Fruit fly (Drosophila melanogaster) whole organism, pupa: Measurements from ENCODE around the gene Usp7.

Source experiments
- CG10348 ChIP-seq: fragments of 200-800 bp; sonication (Bioruptor generic); IDR thresholded peaks from 2 replicates; pipeline ENCODE4 v1.3.6; 2022; ENCODE audit warnings: missing biosample characterization, missing genetic modification characterization
- CG12605 ChIP-seq: fragments of 200-800 bp; sonication (Bioruptor generic); IDR thresholded peaks from 2 replicates; pipeline ENCODE4 v1.3.6; 2022; ENCODE audit warnings: missing biosample characterization, missing genetic modification characterization
- CG13204 ChIP-seq: fragments of 200-800 bp; sonication (Bioruptor generic); optimal IDR thresholded peaks from 2 replicates; lab custom pipeline; 2018; ENCODE audit warnings: missing biosample characterization, mild to moderate bottlenecking, missing genetic modification characterization, moderate library complexity
- CG14655 ChIP-seq: fragments of 200-800 bp; sonication (Bioruptor generic); optimal IDR thresholded peaks from 3 replicates; lab custom pipeline; 2017; ENCODE audit warnings: mild to moderate bottlenecking, missing biosample characterization, missing genetic modification reagents, missing genetic modification characterization
- CG15710 ChIP-seq: fragments of 200-800 bp; sonication (Bioruptor generic); optimal IDR thresholded peaks from 2 replicates; lab custom pipeline; 2018; ENCODE audit warnings: missing biosample characterization, mild to moderate bottlenecking, missing genetic modification characterization, moderate library complexity
- CG17806 ChIP-seq: fragments of 200-800 bp; sonication (Bioruptor generic); optimal IDR thresholded peaks from 2 replicates; lab custom pipeline; 2018; ENCODE audit warnings: missing biosample characterization, mild to moderate bottlenecking, missing genetic modification characterization, moderate library complexity
- CG32121 ChIP-seq: fragments of 200-800 bp; sonication (Bioruptor generic); IDR thresholded peaks from 2 replicates; pipeline ENCODE4 v1.3.6; 2022; ENCODE audit warnings: missing biosample characterization, missing genetic modification characterization
- CG34367 ChIP-seq: fragments of 200-800 bp; sonication (Bioruptor generic); optimal IDR thresholded peaks from 2 replicates; lab custom pipeline; 2018; ENCODE audit warnings: missing biosample characterization, mild to moderate bottlenecking, missing genetic modification characterization
- CG4496 ChIP-seq: fragments of 200-800 bp; sonication (Bioruptor generic); IDR thresholded peaks from 3 replicates; pipeline ENCODE4 v1.3.6; 2022; ENCODE audit warnings: missing biosample characterization, missing genetic modification characterization
- CG8159 ChIP-seq: fragments of 200-800 bp; sonication (Bioruptor generic); optimal IDR thresholded peaks from 3 replicates; lab custom pipeline; 2018; ENCODE audit warnings: missing biosample characterization, mild to moderate bottlenecking, missing genetic modification characterization, moderate library complexity
- CG8301 ChIP-seq: fragments of 200-800 bp; sonication (Bioruptor generic); optimal IDR thresholded peaks from 2 replicates; lab custom pipeline; 2018; ENCODE audit warnings: missing biosample characterization, mild to moderate bottlenecking, missing genetic modification characterization
- CG9948 ChIP-seq: fragments of 200-800 bp; sonication (Bioruptor generic); optimal IDR thresholded peaks from 2 replicates; lab custom pipeline; 2018; ENCODE audit warnings: missing biosample characterization, mild to moderate bottlenecking, missing genetic modification characterization, moderate library complexity
- D1 ChIP-seq: fragments of 200-800 bp; sonication (Bioruptor generic); optimal IDR thresholded peaks from 2 replicates; lab custom pipeline; 2018; ENCODE audit warnings: missing biosample characterization, mild to moderate bottlenecking, missing genetic modification characterization, moderate library complexity
- EcR ChIP-seq: fragments of 200-800 bp; sonication (Bioruptor generic); optimal IDR thresholded peaks from 3 replicates; lab custom pipeline; 2019; ENCODE audit warnings: missing biosample characterization, missing genetic modification characterization, mild to moderate bottlenecking, moderate library complexity, missing genetic modification reagents
- Ets98B ChIP-seq: fragments of 200-800 bp; sonication (Bioruptor generic); IDR thresholded peaks from 2 replicates; pipeline ENCODE4 v1.3.6; 2022; ENCODE audit warnings: missing biosample characterization, missing genetic modification characterization
- Pif1A ChIP-seq: fragments of 200-800 bp; sonication (Bioruptor generic); optimal IDR thresholded peaks from 3 replicates; lab custom pipeline; 2016; ENCODE audit warnings: missing biosample characterization, missing genetic modification characterization
- Pif1B ChIP-seq: fragments of 200-800 bp; sonication (Bioruptor generic); optimal IDR thresholded peaks from 3 replicates; lab custom pipeline; 2016; ENCODE audit warnings: missing biosample characterization, missing genetic modification characterization
- Snoo ChIP-seq: fragments of 200-800 bp; sonication (Bioruptor generic); optimal IDR thresholded peaks from 3 replicates; lab custom pipeline; 2017; ENCODE audit warnings: missing biosample characterization, mild to moderate bottlenecking, missing genetic modification characterization, inconsistent platforms
- fd96Ca ChIP-seq: fragments of 200-800 bp; sonication (Bioruptor generic); IDR thresholded peaks from 3 replicates; pipeline ENCODE4 v1.3.6; 2022; ENCODE audit warnings: missing biosample characterization, missing genetic modification characterization
- gl ChIP-seq: fragments of 200-800 bp; sonication (Bioruptor generic); optimal IDR thresholded peaks from 2 replicates; lab custom pipeline; 2018; ENCODE audit warnings: missing biosample characterization, mild to moderate bottlenecking, missing genetic modification characterization
- rn ChIP-seq: fragments of 200-800 bp; sonication (Bioruptor generic); IDR thresholded peaks from 2 replicates; pipeline ENCODE4 v1.3.6; 2022; ENCODE audit warnings: missing biosample characterization, missing genetic modification characterization

Usp7 gene

dm6 chrX:12004395-12004768 lies 24.4 kb downstream of the Usp7 start:
- no peak for TF ChIP-seq fd96Ca
- no peak for TF ChIP-seq CG32121 (GFP tag; lab: Robert Waterston, UW)
- TF ChIP-seq CG15710 (tag; lab: Kevin White, UChicago) = peak; percentile 55
- TF ChIP-seq Snoo (tag; lab: Kevin White, UChicago) = peak; percentile 67
- peak; percentile 57 for TF ChIP-seq CG8301
- peak; percentile 22; the same call in 1 of the 2 replicates for TF ChIP-seq Ets98B (GFP tag; lab: Robert Waterston, UW)
- TF ChIP-seq CG9948 (tag; lab: Kevin White, UChicago) = peak; percentile 61
- no peak for TF ChIP-seq rn (GFP tag; lab: Robert Waterston, UW)
- TF ChIP-seq CG17806 = peak; percentile 9
- no peak for TF ChIP-seq EcR (GFP tag; lab: Kevin White, UChicago)
- peak; percentile 43 for TF ChIP-seq CG34367 (tag; lab: Kevin White, UChicago)
- TF ChIP-seq CG14655 (GFP tag; lab: Kevin White, UChicago) = peak; percentile 84
- peak; percentile 76 for TF ChIP-seq CG4496 (GFP tag; lab: Robert Waterston, UW)
- peak; percentile 38 for TF ChIP-seq CG13204 (GFP tag; lab: Kevin White, UChicago)
- peak; percentile 2 for TF ChIP-seq D1 (tag; lab: Kevin White, UChicago)
- TF ChIP-seq CG8159 (tag; lab: Kevin White, UChicago) = peak; percentile 83

- TF ChIP-seq CG34367 (tag; lab: Kevin White, UChicago) (peak; percentile 65), CG8301 (peak; percentile 82), CG10348 (GFP tag; lab: Robert Waterston, UW) (no peak), Snoo (tag; lab: Kevin White, UChicago) (no peak), CG13204 (GFP tag; lab: Kevin White, UChicago) (no peak), D1 (tag; lab: Kevin White, UChicago) (no peak), Pif1B (GFP tag; lab: Kevin White, UChicago) (peak; percentile 66), fd96Ca (peak; percentile 89), rn (GFP tag; lab: Robert Waterston, UW) (peak; percentile 61), EcR (GFP tag; lab: Kevin White, UChicago) (peak; percentile 39), CG14655 (GFP tag; lab: Kevin White, UChicago) (no peak), CG12605 (GFP tag; lab: Robert Waterston, UW) (peak; percentile 70), CG32121 (GFP tag; lab: Robert Waterston, UW) (peak; percentile 80), CG4496 (GFP tag; lab: Robert Waterston, UW) (peak; percentile 90), gl (tag; lab: Kevin White, UChicago) (peak; percentile 34), Pif1A (peak; percentile 88), CG9948 (tag; lab: Kevin White, UChicago) (peak; percentile 55), Ets98B (GFP tag; lab: Robert Waterston, UW) (peak; percentile 81), CG17806 (peak; percentile 68), CG8159 (tag; lab: Kevin White, UChicago) (no peak), CG15710 (tag; lab: Kevin White, UChicago) (peak; percentile 64)
- TF ChIP-seq, all 21 proteins: peak for 15
Observed at dm6 chrX:12003437-12004394, 25.1 kb downstream of the Usp7 start, which contains the start of gene fw. Gene fw (minus strand): TSS chrX:12003914.

- TF ChIP-seq Pif1B (GFP tag; lab: Kevin White, UChicago) (no peak), CG17806 (no peak), D1 (tag; lab: Kevin White, UChicago) (no peak), CG12605 (GFP tag; lab: Robert Waterston, UW) (no peak), EcR (GFP tag; lab: Kevin White, UChicago) (no peak), CG4496 (GFP tag; lab: Robert Waterston, UW) (no peak), Snoo (tag; lab: Kevin White, UChicago) (no peak), fd96Ca (no peak), rn (GFP tag; lab: Robert Waterston, UW) (no peak), Ets98B (GFP tag; lab: Robert Waterston, UW) (no peak), CG8301 (no peak), Pif1A (no peak), gl (tag; lab: Kevin White, UChicago) (no peak), CG8159 (tag; lab: Kevin White, UChicago) (no peak), CG14655 (GFP tag; lab: Kevin White, UChicago) (no peak)
Observed at dm6 chrX:12001005-12001404, 27.8 kb downstream of the Usp7 start.

dm6 chrX:11999974-12000618 lies 28.7 kb downstream of the Usp7 start:
- TF ChIP-seq CG13204 (GFP tag; lab: Kevin White, UChicago) = no peak
- TF ChIP-seq Pif1A = peak; percentile 62
- peak; percentile 57 for TF ChIP-seq Pif1B (GFP tag; lab: Kevin White, UChicago)
- TF ChIP-seq Snoo (tag; lab: Kevin White, UChicago) = peak; percentile 47
- no peak for TF ChIP-seq rn (GFP tag; lab: Robert Waterston, UW)
- peak; percentile 52 for TF ChIP-seq CG17806
- peak; percentile 51 for TF ChIP-seq CG34367 (tag; lab: Kevin White, UChicago)
- TF ChIP-seq CG14655 (GFP tag; lab: Kevin White, UChicago) = peak; percentile 36
- TF ChIP-seq CG8159 (tag; lab: Kevin White, UChicago) = peak; percentile 63
- peak; percentile 43 for TF ChIP-seq CG32121 (GFP tag; lab: Robert Waterston, UW)
- TF ChIP-seq D1 (tag; lab: Kevin White, UChicago) = no peak
- no peak for TF ChIP-seq CG12605 (GFP tag; lab: Robert Waterston, UW)
- TF ChIP-seq EcR (GFP tag; lab: Kevin White, UChicago) = peak; percentile 91
- peak; percentile 59 for TF ChIP-seq CG15710 (tag; lab: Kevin White, UChicago)
- TF ChIP-seq Ets98B (GFP tag; lab: Robert Waterston, UW) = peak; percentile 43
- TF ChIP-seq gl (tag; lab: Kevin White, UChicago) = peak; percentile 8
- 0 out of 3 replicates have a peak, but pooled peaks have one; percentile 12 for TF ChIP-seq fd96Ca
- TF ChIP-seq CG8301 = peak; percentile 39
- TF ChIP-seq CG9948 (tag; lab: Kevin White, UChicago) = peak; percentile 46
- TF ChIP-seq CG10348 (GFP tag; lab: Robert Waterston, UW) = no peak
- 0 out of 3 replicates have a peak, but pooled peaks have one; percentile 35 for TF ChIP-seq CG4496 (GFP tag; lab: Robert Waterston, UW)
